Worm (Caenorhabditis elegans): Measurements from ENCODE around the gene hsp-43.

Gene hsp-43

ce11 chrX:6253566-6253898, 18.2 kb upstream of the hsp-43 start:
- TF ChIP-seq dmd-4 (tag; optimal IDR thresholded peaks at IDR 0.05), result no peak
- no peak for TF ChIP-seq nhr-10 (tag; optimal IDR thresholded peaks at IDR 0.05)
- no peak for TF ChIP-seq blmp-1 (tag; optimal IDR thresholded peaks at IDR 0.05; ENCODE audit: insufficient read depth)
- TF ChIP-seq elt-1 (tag; optimal IDR thresholded peaks at IDR 0.05), result no peak
- no peak for TF ChIP-seq nhr-11 (tag; optimal IDR thresholded peaks at IDR 0.05)
- TF ChIP-seq ztf-4 (tag; optimal IDR thresholded peaks at IDR 0.05), result no peak
- no peak for TF ChIP-seq lsy-2 (tag; optimal IDR thresholded peaks at IDR 0.05)
- TF ChIP-seq ceh-82 (tag; optimal IDR thresholded peaks at IDR 0.05), result no peak
- TF ChIP-seq mab-5 (tag; optimal IDR thresholded peaks at IDR 0.05), result no peak
- TF ChIP-seq sma-3 (GFP tag; optimal IDR thresholded peaks at IDR 0.05), result no peak
- no peak for TF ChIP-seq ztf-11 (tag; optimal IDR thresholded peaks at IDR 0.05)
- no peak for TF ChIP-seq nhr-6 (tag; optimal IDR thresholded peaks at IDR 0.05)
- peak; percentile 3 for TF ChIP-seq egl-27 (tag; optimal IDR thresholded peaks at IDR 0.05)
- TF ChIP-seq peb-1 (tag; optimal IDR thresholded peaks at IDR 0.05), result no peak
- no peak for TF ChIP-seq unc-62 (GFP tag; optimal IDR thresholded peaks at IDR 0.05)
- TF ChIP-seq ceh-16 (tag; optimal IDR thresholded peaks at IDR 0.05), result no peak
- TF ChIP-seq elt-3 (tag; optimal IDR thresholded peaks at IDR 0.05), result no peak
- TF ChIP-seq lin-11 (tag; optimal IDR thresholded peaks at IDR 0.05), result no peak
- no peak for TF ChIP-seq mbf-1 (tag; optimal IDR thresholded peaks at IDR 0.05)
- no peak for TF ChIP-seq unc-39 (tag; optimal IDR thresholded peaks at IDR 0.05)
- no peak for TF ChIP-seq ama-1 (optimal IDR thresholded peaks at IDR 0.05)
- TF ChIP-seq aly-2 (tag; optimal IDR thresholded peaks at IDR 0.05), result no peak
- TF ChIP-seq nhr-77 (tag; optimal IDR thresholded peaks at IDR 0.05), result peak; percentile 3
- TF ChIP-seq ztf-1 (GFP tag; conservative IDR thresholded peaks at IDR 0.05), result no peak
- TF ChIP-seq alr-1 (tag; optimal IDR thresholded peaks at IDR 0.05), result no peak
- no peak for TF ChIP-seq F13H6.1 (tag; optimal IDR thresholded peaks at IDR 0.05)
- no peak for TF ChIP-seq nhr-23 (tag; optimal IDR thresholded peaks at IDR 0.05)
- no peak for TF ChIP-seq sma-9 (GFP tag; optimal IDR thresholded peaks at IDR 0.05)
- no peak for TF ChIP-seq sma-9 (tag; optimal IDR thresholded peaks at IDR 0.05)
- TF ChIP-seq gmeb-1 (tag; optimal IDR thresholded peaks at IDR 0.05), result no peak
- TF ChIP-seq skn-1 (tag; optimal IDR thresholded peaks at IDR 0.05), result no peak
- no peak for TF ChIP-seq Y55F3AM.14 (GFP tag; optimal IDR thresholded peaks at IDR 0.05)
- no peak for TF ChIP-seq sem-4 (tag; optimal IDR thresholded peaks at IDR 0.05)
- no peak for TF ChIP-seq nhr-25 (tag; optimal IDR thresholded peaks at IDR 0.05)
- peak; percentile 9 for TF ChIP-seq unc-55 (GFP tag; optimal IDR thresholded peaks at IDR 0.05)
- TF ChIP-seq zag-1 (tag; optimal IDR thresholded peaks at IDR 0.05), result no peak
- peak; percentile 21 for TF ChIP-seq C34F6.9 (tag; optimal IDR thresholded peaks at IDR 0.05)
- no peak for TF ChIP-seq snpc-4 (tag; optimal IDR thresholded peaks at IDR 0.05)
- no peak for TF ChIP-seq nhr-129 (tag; optimal IDR thresholded peaks at IDR 0.05)
- TF ChIP-seq mdl-1 (tag; optimal IDR thresholded peaks at IDR 0.05), result no peak
- TF ChIP-seq nhr-12 (tag; optimal IDR thresholded peaks at IDR 0.05), result no peak
- peak; percentile 14 for TF ChIP-seq R02D3.7 (tag; optimal IDR thresholded peaks at IDR 0.05)
- TF ChIP-seq ZK546.5 (tag; optimal IDR thresholded peaks at IDR 0.05), result no peak

ce11 chrX:6253160-6253559, 17.8 kb upstream of the hsp-43 start:
- TF ChIP-seq gmeb-1 (tag; optimal IDR thresholded peaks at IDR 0.05), result peak; percentile 7
- TF ChIP-seq nhr-129 (tag; optimal IDR thresholded peaks at IDR 0.05), result peak; percentile 17
- no peak for TF ChIP-seq lin-13 (GFP tag; optimal IDR thresholded peaks at IDR 0.05)

- TF ChIP-seq ztf-11 (tag; optimal IDR thresholded peaks at IDR 0.05), result no peak
- TF ChIP-seq skn-1 (tag; optimal IDR thresholded peaks at IDR 0.05), result no peak
- TF ChIP-seq nhr-25 (tag; optimal IDR thresholded peaks at IDR 0.05), result peak; percentile 23
- peak; percentile 9 for TF ChIP-seq gmeb-1 (tag; optimal IDR thresholded peaks at IDR 0.05)
- no peak for TF ChIP-seq ama-1 (optimal IDR thresholded peaks at IDR 0.05)
- TF ChIP-seq sem-4 (tag; optimal IDR thresholded peaks at IDR 0.05), result no peak
- no peak for TF ChIP-seq nhr-21 (tag; optimal IDR thresholded peaks at IDR 0.05)
- TF ChIP-seq Y55F3AM.14 (GFP tag; optimal IDR thresholded peaks at IDR 0.05), result peak; percentile 31
These were observed 17.4 kb upstream of the hsp-43 start for ce11 chrX:6252752-6253151.

All from whole organism, L2 larva.